Fruit fly (Drosophila melanogaster) whole organism, embryonic: ENCODE measurements around the gene ninaG.

Experiments used
- Awh ChIP-seq: fragments of 200-800 bp; sonication (Bioruptor generic); IDR thresholded peaks from 2 replicates; pipeline ENCODE4, ENCODE4 v1.3.6; 2022; ENCODE audit warnings: missing biosample characterization, missing genetic modification characterization
- Bgb ChIP-seq: fragments of 200-800 bp; sonication (Bioruptor generic); IDR thresholded peaks from 2 replicates; pipeline ENCODE4 v1.3.6; 2022; ENCODE audit warnings: missing biosample characterization, missing genetic modification characterization; ENCODE audit not compliant: partially characterized antibody
- Blimp-1 ChIP-seq: fragments of 200-800 bp; sonication (Bioruptor generic); optimal IDR thresholded peaks from 3 replicates; lab custom pipeline; 2018; ENCODE audit warnings: missing biosample characterization, missing genetic modification characterization, mild to moderate bottlenecking, moderate library complexity, missing genetic modification reagents
- CG10366 ChIP-seq: fragments of 200-800 bp; sonication (Bioruptor generic); IDR thresholded peaks from 2 replicates; pipeline ENCODE4 v1.3.6; 2022; ENCODE audit warnings: missing biosample characterization, missing genetic modification characterization
- CG11456 ChIP-seq: fragments of 200-800 bp; sonication (Bioruptor generic); IDR thresholded peaks from 3 replicates; pipeline ENCODE4 v1.3.6; 2022; ENCODE audit warnings: missing biosample characterization, missing genetic modification characterization
- CG14710 ChIP-seq: fragments of 200-800 bp; sonication (Bioruptor generic); optimal IDR thresholded peaks from 3 replicates; lab custom pipeline; 2019; ENCODE audit warnings: missing biosample characterization, mild to moderate bottlenecking, missing genetic modification characterization, moderate library complexity
- CG1603 ChIP-seq: fragments of 200-800 bp; sonication (Bioruptor generic); optimal IDR thresholded peaks from 2 replicates; lab custom pipeline; 2019; ENCODE audit warnings: missing biosample characterization, mild to moderate bottlenecking, missing genetic modification characterization, moderate library complexity
- CG18764 ChIP-seq: fragments of 200-800 bp; sonication (Bioruptor generic); optimal IDR thresholded peaks from 3 replicates; lab custom pipeline; 2016; ENCODE audit warnings: missing biosample characterization, missing genetic modification characterization
- CG2129 ChIP-seq: fragments of 200-800 bp; sonication (Bioruptor generic); IDR thresholded peaks from 2 replicates; pipeline ENCODE4 v1.3.6; 2022; ENCODE audit warnings: missing biosample characterization, missing genetic modification characterization; ENCODE audit not compliant: partially characterized antibody
- CG4854 ChIP-seq: fragments of 200-800 bp; sonication (Bioruptor generic); optimal IDR thresholded peaks from 2 replicates; lab custom pipeline; 2016; ENCODE audit warnings: missing biosample characterization, missing genetic modification characterization, inconsistent platforms
- CG5953 ChIP-seq: fragments of 200-800 bp; sonication (Bioruptor generic); IDR thresholded peaks from 2 replicates; pipeline ENCODE4 v1.3.6; 2022; ENCODE audit warnings: missing biosample characterization, missing genetic modification characterization
- CG6683 ChIP-seq: fragments of 200-800 bp; sonication (Bioruptor generic); optimal IDR thresholded peaks from 2 replicates; lab custom pipeline; 2017; ENCODE audit warnings: missing biosample characterization, mild to moderate bottlenecking, missing genetic modification characterization, missing genetic modification reagents
- CG7357 ChIP-seq: fragments of 200-800 bp; sonication (Bioruptor generic); IDR thresholded peaks from 3 replicates; pipeline ENCODE4 v1.3.6; 2022; ENCODE audit warnings: missing biosample characterization, missing genetic modification characterization
- CG8359 ChIP-seq: fragments of 200-800 bp; sonication (Bioruptor generic); optimal IDR thresholded peaks from 2 replicates; lab custom pipeline; 2017; ENCODE audit warnings: missing biosample characterization, mild to moderate bottlenecking, missing genetic modification characterization, borderline replicate concordance
- CG8478 ChIP-seq: fragments of >200 bp; optimal IDR thresholded peaks from 2 replicates; lab custom pipeline; 2018
- CG9932 ChIP-seq: fragments of 200-800 bp; sonication (Bioruptor generic); IDR thresholded peaks from 2 replicates; pipeline ENCODE4 v1.3.6; 2022; ENCODE audit warnings: missing biosample characterization, missing genetic modification characterization
- CrebB ChIP-seq: fragments of 200-800 bp; sonication (Bioruptor generic); optimal IDR thresholded peaks from 3 replicates; lab custom pipeline; 2018; ENCODE audit warnings: missing biosample characterization, mild to moderate bottlenecking, missing genetic modification characterization
- D ChIP-seq, 2 experiments: fragments of 200-800 bp in 1 of 2; fragments of >200 bp in 1 of 2; sonication (Bioruptor generic) in 1 of 2; optimal IDR thresholded peaks; 2 replicates in 1 of 2; 3 replicates in 1 of 2; lab custom pipeline; 2017; ENCODE audit warnings: mild to moderate bottlenecking in 1 of 2, missing biosample characterization in 1 of 2, missing genetic modification characterization in 1 of 2, missing genetic modification reagents in 1 of 2
- Dll ChIP-seq: fragments of 200-800 bp; sonication (Bioruptor generic); IDR thresholded peaks from 4 replicates; pipeline ENCODE4 v1.3.6; 2022; ENCODE audit warnings: missing biosample characterization, missing genetic modification characterization; ENCODE audit not compliant: partially characterized antibody
- Doc2 ChIP-seq: fragments of 200-800 bp; sonication (Bioruptor generic); IDR thresholded peaks from 2 replicates; pipeline ENCODE4 v1.3.6; 2022; ENCODE audit warnings: missing biosample characterization, missing genetic modification characterization
- Lim3 ChIP-seq: fragments of 200-800 bp; sonication (Bioruptor generic); IDR thresholded peaks from 2 replicates; pipeline ENCODE4 v1.3.6; 2022; ENCODE audit warnings: missing biosample characterization, missing genetic modification characterization
- Nf-YB ChIP-seq: fragments of 200-800 bp; sonication (Bioruptor generic); optimal IDR thresholded peaks from 3 replicates; lab custom pipeline; 2019; ENCODE audit warnings: missing biosample characterization, mild to moderate bottlenecking, missing genetic modification characterization, moderate library complexity
- Poxn ChIP-seq: fragments of 200-800 bp; sonication (Bioruptor generic); IDR thresholded peaks from 2 replicates; pipeline ENCODE4 v1.3.6; 2022; ENCODE audit warnings: missing biosample characterization, missing genetic modification characterization
- Sox100B ChIP-seq: fragments of 200-800 bp; sonication (Bioruptor generic); optimal IDR thresholded peaks from 3 replicates; lab custom pipeline; 2018; ENCODE audit warnings: missing biosample characterization, mild to moderate bottlenecking, missing genetic modification characterization
- Spps ChIP-seq: fragments of 200-800 bp; sonication (Bioruptor generic); optimal IDR thresholded peaks from 2 replicates; lab custom pipeline; 2018; ENCODE audit warnings: missing biosample characterization, mild to moderate bottlenecking, missing genetic modification characterization
- Trl ChIP-seq, 3 experiments: fragments of >200 bp in 2 of 3; fragments of 200-800 bp in 1 of 3; sonication (Bioruptor generic) in 1 of 3; optimal IDR thresholded peaks; 2 replicates in 1 of 3; 3 replicates in 2 of 3; lab custom pipeline; 2016 to 2017; ENCODE audit warnings: missing biosample characterization in 1 of 3, missing genetic modification characterization in 1 of 3
- Xbp1 ChIP-seq: fragments of 200-800 bp; sonication (Bioruptor generic); optimal IDR thresholded peaks from 3 replicates; lab custom pipeline; 2016; ENCODE audit warnings: missing biosample characterization, mild to moderate bottlenecking, missing genetic modification characterization
- ash1 ChIP-seq: fragments of 200-800 bp; sonication (Bioruptor generic); optimal IDR thresholded peaks from 2 replicates; lab custom pipeline; 2018; ENCODE audit warnings: missing biosample characterization, mild to moderate bottlenecking, missing genetic modification characterization
- caup ChIP-seq: fragments of 200-800 bp; sonication (Bioruptor generic); optimal IDR thresholded peaks from 3 replicates; lab custom pipeline; 2017; ENCODE audit warnings: missing biosample characterization, mild to moderate bottlenecking, missing genetic modification characterization, moderate library complexity; ENCODE audit not compliant: severe bottlenecking
- cwo ChIP-seq: fragments of 200-800 bp; sonication (Bioruptor generic); optimal IDR thresholded peaks from 3 replicates; lab custom pipeline; 2017; ENCODE audit warnings: missing biosample characterization, missing genetic modification characterization, mild to moderate bottlenecking, moderate library complexity, missing genetic modification reagents
- dati ChIP-seq: fragments of 200-800 bp; sonication (Bioruptor generic); IDR thresholded peaks from 2 replicates; pipeline ENCODE4 v1.3.6; 2022; ENCODE audit warnings: missing biosample characterization, missing genetic modification characterization
- emc ChIP-seq: fragments of 200-800 bp; sonication (Bioruptor generic); optimal IDR thresholded peaks from 2 replicates; lab custom pipeline; 2016; ENCODE audit warnings: missing biosample characterization, missing genetic modification characterization
- gsb ChIP-seq: fragments of 200-800 bp; sonication (Bioruptor generic); IDR thresholded peaks from 2 replicates; pipeline ENCODE4 v1.3.6; 2022; ENCODE audit warnings: missing biosample characterization, missing genetic modification characterization
- hb ChIP-seq: fragments of 200-800 bp; sonication (Bioruptor generic); IDR thresholded peaks from 3 replicates; pipeline ENCODE4 v1.3.6; 2022; ENCODE audit warnings: missing biosample characterization, missing genetic modification characterization; ENCODE audit not compliant: partially characterized antibody
- kay ChIP-seq: fragments of 200-800 bp; sonication (Bioruptor generic); optimal IDR thresholded peaks from 2 replicates; lab custom pipeline; 2016; ENCODE audit warnings: missing biosample characterization, missing genetic modification characterization
- lmd ChIP-seq: fragments of 200-800 bp; sonication (Bioruptor generic); IDR thresholded peaks from 2 replicates; pipeline ENCODE4 v1.3.6; 2022; ENCODE audit warnings: missing biosample characterization, missing genetic modification characterization
- mirr ChIP-seq: fragments of 200-800 bp; sonication (Bioruptor generic); optimal IDR thresholded peaks from 3 replicates; lab custom pipeline; 2018; ENCODE audit warnings: missing biosample characterization, mild to moderate bottlenecking, missing genetic modification characterization
- oc ChIP-seq: fragments of 200-800 bp; sonication (Bioruptor generic); optimal IDR thresholded peaks from 2 replicates; lab custom pipeline; 2018; ENCODE audit warnings: missing biosample characterization, mild to moderate bottlenecking, missing genetic modification characterization, moderate library complexity
- org-1 ChIP-seq: fragments of 200-800 bp; sonication (Bioruptor generic); optimal IDR thresholded peaks from 2 replicates; lab custom pipeline; 2017; ENCODE audit warnings: missing biosample characterization, missing genetic modification characterization
- pho ChIP-seq: fragments of 200-800 bp; sonication (Bioruptor generic); optimal IDR thresholded peaks from 2 replicates; lab custom pipeline; 2016; ENCODE audit warnings: missing biosample characterization, missing genetic modification characterization
- ssp ChIP-seq: fragments of 200-800 bp; sonication (Bioruptor generic); IDR thresholded peaks from 2 replicates; pipeline ENCODE4 v1.3.6; 2022; ENCODE audit warnings: missing biosample characterization, missing genetic modification characterization
- tio ChIP-seq: fragments of 200-800 bp; sonication (Bioruptor generic); optimal IDR thresholded peaks from 2 replicates; lab custom pipeline; 2017; ENCODE audit warnings: missing biosample characterization, missing genetic modification characterization, inconsistent platforms
- tna ChIP-seq: fragments of 200-800 bp; sonication (Bioruptor generic); IDR thresholded peaks from 2 replicates; pipeline ENCODE4 v1.3.6; 2022; ENCODE audit warnings: missing biosample characterization, missing genetic modification characterization; ENCODE audit not compliant: partially characterized antibody
- trh ChIP-seq: fragments of 200-800 bp; sonication (Bioruptor generic); optimal IDR thresholded peaks from 2 replicates; lab custom pipeline; 2016; ENCODE audit warnings: missing biosample characterization, missing genetic modification characterization
- twi ChIP-seq: fragments of 200-800 bp; optimal IDR thresholded peaks from 2 replicates; lab custom pipeline; 2019; ENCODE audit warnings: missing biosample characterization, mild to moderate bottlenecking, missing genetic modification characterization, moderate library complexity
- wdn ChIP-seq: fragments of 200-800 bp; sonication (Bioruptor generic); IDR thresholded peaks from 2 replicates; pipeline ENCODE4 v1.3.6; 2022; ENCODE audit warnings: missing biosample characterization, missing genetic modification characterization
- wor ChIP-seq: fragments of 200-800 bp; sonication (Bioruptor generic); IDR thresholded peaks from 2 replicates; pipeline ENCODE4 v1.3.6; 2022; ENCODE audit warnings: missing biosample characterization, missing genetic modification characterization
- z ChIP-seq: fragments of 200-800 bp; sonication (Bioruptor generic); IDR thresholded peaks from 3 replicates; pipeline ENCODE4 v1.3.6; 2022; ENCODE audit warnings: missing biosample characterization, missing genetic modification characterization
- zfh2 ChIP-seq: fragments of 200-800 bp; sonication (Bioruptor generic); optimal IDR thresholded peaks from 2 replicates; lab custom pipeline; 2016; ENCODE audit warnings: missing biosample characterization, missing genetic modification characterization

The ninaG gene

DNA sequence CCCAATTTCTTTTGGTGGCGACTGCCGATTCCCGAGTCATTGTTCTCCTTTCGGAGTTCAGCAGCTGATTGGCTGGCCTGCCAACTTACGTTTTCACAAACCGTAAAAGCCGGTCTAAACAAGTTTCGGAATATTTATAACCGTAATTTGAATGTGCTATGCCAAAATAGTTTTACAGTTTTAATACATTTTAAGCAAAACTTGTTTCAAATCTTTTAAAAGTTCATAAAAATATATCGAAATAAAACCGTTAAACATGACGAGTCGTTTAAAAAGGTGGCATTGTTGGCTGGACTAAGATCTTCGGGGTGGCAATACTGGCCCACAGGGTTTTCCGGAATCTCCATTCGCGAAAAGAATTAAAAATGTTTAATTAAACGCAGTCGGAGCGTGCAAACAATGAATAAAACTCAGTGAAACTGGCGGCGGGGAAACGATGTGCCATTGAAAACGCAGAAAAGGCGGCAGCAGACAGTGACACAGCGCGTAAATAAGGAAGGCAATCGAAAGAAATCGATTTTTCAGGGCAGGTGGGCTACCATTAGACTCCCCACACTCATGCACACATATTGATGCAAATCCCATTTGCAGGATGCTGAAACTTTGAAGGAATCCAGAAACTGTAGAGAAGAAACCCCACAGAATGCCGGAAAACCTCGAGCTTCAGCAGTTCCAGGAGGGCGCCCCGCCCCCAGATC lies 14.2 kb upstream of the ninaG start, which contains the start of the genes Exd2 and CG5281 (continued):
- TF ChIP-seq CG5953 (GFP tag; lab: Robert Waterston, UW) (no peak), hb (GFP tag; lab: Robert Waterston, UW) (no peak), CG10366 (GFP tag; lab: Robert Waterston, UW) (peak; percentile 31; the same call in 1 of the 2 replicates), ash1 (no peak), CG1603 (peak; percentile 68), twi (peak; percentile 47), zfh2 (GFP tag; lab: Kevin White, UChicago) (peak; percentile 55), Xbp1 (GFP tag; lab: Kevin White, UChicago) (peak; percentile 77), z (GFP tag; lab: Robert Waterston, UW) (no peak), trh (GFP tag; lab: Kevin White, UChicago) (no peak), CG7357 (GFP tag; lab: Robert Waterston, UW) (no peak), Trl (optimal IDR thresholded peaks at IDR 0.05; lab: Kevin White, UChicago) (no peak), Trl (GFP tag; optimal IDR thresholded peaks at IDR 0.05; lab: Kevin White, UChicago) (peak; percentile 45), Lim3 (GFP tag; lab: Robert Waterston, UW) (no peak), Nf-YB (no peak), pho (GFP tag; lab: Kevin White, UChicago) (peak; percentile 50), CG9932 (GFP tag; lab: Robert Waterston, UW) (peak; percentile 56), D (optimal IDR thresholded peaks at IDR 0.05; lab: Kevin White, UChicago) (no peak), D (GFP tag; optimal IDR thresholded peaks at IDR 0.05; lab: Kevin White, UChicago) (peak; percentile 43), CG18764 (GFP tag; lab: Kevin White, UChicago) (peak; percentile 41), caup (GFP tag; lab: Kevin White, UChicago) (peak; percentile 51), CG2129 (GFP tag; lab: Robert Waterston, UW) (no peak), Dll (GFP tag; lab: Robert Waterston, UW) (peak; percentile 65; the same call in 3 of the 4 replicates), Doc2 (GFP tag; lab: Robert Waterston, UW) (no peak), lmd (peak; percentile 25; the same call in 1 of the 2 replicates), org-1 (GFP tag; lab: Kevin White, UChicago) (no peak), emc (no peak), CrebB (tag; lab: Kevin White, UChicago) (peak; percentile 52), kay (GFP tag; lab: Kevin White, UChicago) (peak; percentile 46), wor (GFP tag; lab: Robert Waterston, UW) (no peak), CG8478 (lab: Kevin White, UChicago) (no peak), CG4854 (peak; percentile 22), wdn (GFP tag; lab: Robert Waterston, UW) (no peak), ssp (no peak), tio (GFP tag; lab: Kevin White, UChicago) (no peak), mirr (GFP tag; lab: Kevin White, UChicago) (peak; percentile 7), CG6683 (no peak), Sox100B (GFP tag; lab: Kevin White, UChicago) (no peak), oc (no peak), CG11456 (no peak), CG8359 (GFP tag; lab: Kevin White, UChicago) (no peak), Awh (GFP tag; lab: Robert Waterston, UW) (peak; percentile 34; the same call in 1 of the 2 replicates), tna (no peak), Poxn (GFP tag; lab: Robert Waterston, UW) (no peak), gsb (GFP tag; lab: Robert Waterston, UW) (no peak), Blimp-1 (GFP tag; lab: Kevin White, UChicago) (no peak), dati (GFP tag; lab: Robert Waterston, UW) (no peak), Bgb (0 out of 2 replicates have a peak, but pooled peaks have one; percentile 9), CG14710 (tag; lab: Kevin White, UChicago) (peak; percentile 94), cwo (GFP tag; lab: Kevin White, UChicago) (peak; percentile 16), Spps (tag; lab: Kevin White, UChicago) (peak; percentile 18)
